Fruit fly (Drosophila melanogaster): Measurements from ENCODE around the gene Spn.

The Spn gene

dm6 chr3L:2489438-2489837, 64.7 kb downstream of the Spn start (continued):
- TF ChIP-seq CG7928 (GFP tag; optimal IDR thresholded peaks at IDR 0.05) = no peak
- peak; percentile 36 for TF ChIP-seq kah (GFP tag; optimal IDR thresholded peaks at IDR 0.05)
- peak; percentile 68 for TF ChIP-seq BtbVII (GFP tag; optimal IDR thresholded peaks at IDR 0.05)
- no peak for TF ChIP-seq Kr (GFP tag; optimal IDR thresholded peaks at IDR 0.05)
- peak; percentile 59 for TF ChIP-seq CG2875 (GFP tag; optimal IDR thresholded peaks at IDR 0.05)
- peak; percentile 54 for TF ChIP-seq CG17912 (GFP tag; optimal IDR thresholded peaks at IDR 0.05)
- TF ChIP-seq CG9797 (GFP tag; optimal IDR thresholded peaks at IDR 0.05) = no peak
- TF ChIP-seq GATAe (GFP tag; conservative IDR thresholded peaks at IDR 0.05) = no peak
- peak; percentile 76 for TF ChIP-seq ac (GFP tag; optimal IDR thresholded peaks at IDR 0.05)
- peak; percentile 72 for TF ChIP-seq nau (GFP tag; optimal IDR thresholded peaks at IDR 0.05)
- TF ChIP-seq fu2 (GFP tag; optimal IDR thresholded peaks at IDR 0.05) = no peak
- peak; percentile 21 for TF ChIP-seq CG33213 (GFP tag; optimal IDR thresholded peaks at IDR 0.05)
- no peak for TF ChIP-seq CG13287 (GFP tag; IDR thresholded peaks at IDR 0.05; ENCODE audit: partially characterized antibody)
- TF ChIP-seq grn (GFP tag; optimal IDR thresholded peaks at IDR 0.05) = peak; percentile 20
- no peak for TF ChIP-seq ind (GFP tag; optimal IDR thresholded peaks at IDR 0.05)
- no peak for TF ChIP-seq CG30020 (tag; optimal IDR thresholded peaks at IDR 0.05)
- TF ChIP-seq Deaf1 (tag; optimal IDR thresholded peaks at IDR 0.05) = no peak
- peak; percentile 12 for TF ChIP-seq Lhr (GFP tag; optimal IDR thresholded peaks at IDR 0.05)
- TF ChIP-seq CTCF (GFP tag; optimal IDR thresholded peaks at IDR 0.05) = peak; percentile 38
- TF ChIP-seq CG32772 (GFP tag; IDR thresholded peaks at IDR 0.05) = no peak
- TF ChIP-seq CG3281 (GFP tag; optimal IDR thresholded peaks at IDR 0.05) = peak; percentile 46
- peak; percentile 31 for TF ChIP-seq CG6854 (GFP tag; optimal IDR thresholded peaks at IDR 0.05)
- TF ChIP-seq CG10654 (GFP tag; optimal IDR thresholded peaks at IDR 0.05) = peak; percentile 20
- TF ChIP-seq CG14860 (GFP tag; IDR thresholded peaks at IDR 0.05; ENCODE audit: partially characterized antibody) = no peak
- no peak for TF ChIP-seq ewg (GFP tag; optimal IDR thresholded peaks at IDR 0.05)
- TF ChIP-seq CG14710 (tag; optimal IDR thresholded peaks at IDR 0.05) = peak; percentile 48
- TF ChIP-seq Bteb2 (GFP tag; optimal IDR thresholded peaks at IDR 0.05) = no peak
- no peak for TF ChIP-seq CG8290 (GFP tag; optimal IDR thresholded peaks at IDR 0.05)
- peak; percentile 45 to 57 for TF ChIP-seq CG8290 (tag; optimal IDR thresholded peaks at IDR 0.05)
- TF ChIP-seq CG7786 (GFP tag; optimal IDR thresholded peaks at IDR 0.05) = no peak
- peak; percentile 80 for TF ChIP-seq CG7987 (GFP tag; optimal IDR thresholded peaks at IDR 0.05)
- no peak for TF ChIP-seq nerfin-2 (GFP tag; IDR thresholded peaks at IDR 0.05; ENCODE audit: partially characterized antibody)
- TF ChIP-seq CG10366 (GFP tag; IDR thresholded peaks at IDR 0.05) = no peak
- peak; percentile 43 for TF ChIP-seq salm (tag; optimal IDR thresholded peaks at IDR 0.05)
- TF ChIP-seq D19B (GFP tag; optimal IDR thresholded peaks at IDR 0.05) = no peak
- TF ChIP-seq CG10209 (GFP tag; optimal IDR thresholded peaks at IDR 0.05) = peak; percentile 37
- no peak; the same call in 2 of the 3 replicates for TF ChIP-seq sr (GFP tag; IDR thresholded peaks at IDR 0.05)
- no peak for TF ChIP-seq sna (GFP tag; IDR thresholded peaks at IDR 0.05; ENCODE audit: partially characterized antibody)
- no peak for TF ChIP-seq Chrac-16 (GFP tag; optimal IDR thresholded peaks at IDR 0.05)
- TF ChIP-seq Antp (GFP tag; optimal IDR thresholded peaks at IDR 0.05) = no peak
- peak; percentile 59 for TF ChIP-seq CG31365 (tag; optimal IDR thresholded peaks at IDR 0.05)
- TF ChIP-seq Poxn (GFP tag; IDR thresholded peaks at IDR 0.05) = no peak
- no peak for TF ChIP-seq CG18476 (GFP tag; optimal IDR thresholded peaks at IDR 0.05)
- peak; percentile 46 for TF ChIP-seq dmrt11E (tag; optimal IDR thresholded peaks at IDR 0.05)
- no peak for TF ChIP-seq NFAT (GFP tag; IDR thresholded peaks at IDR 0.05)
- TF ChIP-seq Fer3 (tag; optimal IDR thresholded peaks at IDR 0.05) = peak; percentile 33
- peak; percentile 51 for TF ChIP-seq CG11504 (tag; optimal IDR thresholded peaks at IDR 0.05)
- TF ChIP-seq Abd-B (GFP tag; optimal IDR thresholded peaks at IDR 0.05) = no peak
- TF ChIP-seq dati (GFP tag; IDR thresholded peaks at IDR 0.05) = no peak
- TF ChIP-seq zen (tag; optimal IDR thresholded peaks at IDR 0.05) = peak; percentile 33
- no peak for TF ChIP-seq CG10321 (GFP tag; IDR thresholded peaks at IDR 0.05)
- no peak for TF ChIP-seq CG12769 (tag; optimal IDR thresholded peaks at IDR 0.05)
